Fruit fly (Drosophila melanogaster): ENCODE measurements around the gene CG8840.
"Not testable (repeated sequence)": the region's sequence is repeated elsewhere in the genome, so short reads cannot be mapped to it uniquely, and the experiment has no call there.

DNA sequence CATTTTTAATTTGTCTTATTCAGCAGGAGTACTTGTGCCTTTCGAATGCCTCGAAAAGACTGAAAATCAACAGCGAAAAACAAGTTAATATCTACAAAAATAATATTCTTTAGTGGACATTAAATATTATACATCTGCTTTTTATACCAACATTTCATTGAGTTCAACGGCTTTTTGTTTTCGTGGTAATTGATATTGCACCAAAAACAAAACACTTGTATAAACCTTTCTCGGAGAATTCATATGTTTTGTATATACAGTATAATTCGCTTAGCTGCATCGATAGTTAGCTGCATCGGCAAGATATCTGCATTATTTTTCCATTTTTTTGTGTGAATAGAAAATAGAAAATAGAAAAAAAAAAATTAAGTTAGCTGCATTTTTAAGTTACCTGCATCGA lies 22.0 kb upstream of the CG8840 start, which contains the start of gene CG42460:
- not testable (repeated sequence) for TF ChIP-seq CG8478, CTCF (optimal IDR thresholded peaks at IDR 0.05)

Data from S2 (cell line).